Worm (Caenorhabditis elegans) whole organism, midembryonic: ENCODE results near the gene K09E2.2.

Source experiments
- flt-1 ChIP-seq: fragments of 200-800 bp; sonication (Bioruptor generic); IDR thresholded peaks from 2 replicates; pipeline ENCODE4 v1.3.6; 2022; ENCODE audit warnings: missing genetic modification characterization, missing compliant biosample characterization
- ztf-23 ChIP-seq: fragments of 200-800 bp; sonication (Bioruptor generic); IDR thresholded peaks from 2 replicates; pipeline ENCODE4 v1.3.6; 2022; ENCODE audit warnings: missing genetic modification reagents, missing genetic modification characterization, missing compliant biosample characterization

ce11 chrX:8662452-8662851 is 10.4 kb upstream of the K09E2.2 start:
- TF ChIP-seq ztf-23 (GFP tag; lab: Robert Waterston, UW) (no peak), flt-1 (GFP tag; lab: Robert Waterston, UW) (no peak)
